Worm (Caenorhabditis elegans): Measurements from ENCODE around the gene Y50D4B.2.

Gene Y50D4B.2

DNA sequence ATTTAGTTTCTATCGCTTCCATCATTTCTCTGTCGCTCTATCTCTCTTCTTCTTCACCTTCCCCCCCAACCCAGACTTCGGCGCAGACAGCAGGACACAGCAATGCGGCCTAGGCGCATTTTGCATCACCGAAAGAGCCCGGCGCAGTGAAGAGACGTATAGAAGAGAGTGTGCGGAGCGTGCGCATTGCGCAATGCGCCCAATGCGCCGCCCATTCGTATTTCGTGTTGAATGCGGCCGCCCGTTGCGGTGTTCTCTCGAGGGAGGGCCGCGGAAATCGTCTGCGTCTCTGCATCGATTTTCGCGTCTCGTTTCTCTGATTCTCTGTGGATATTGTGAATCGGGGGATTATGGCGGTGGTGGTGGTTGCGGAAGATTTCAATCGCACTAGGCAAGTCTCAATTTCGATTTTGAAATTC lies 51.0 kb downstream of the Y50D4B.2 start (continued):
- TF ChIP-seq zip-11 (GFP tag; IDR thresholded peaks at IDR 0.05): no peak
- peak; percentile 23 for TF ChIP-seq ztf-7 (tag; optimal IDR thresholded peaks at IDR 0.05)
- peak; percentile 96 for TF ChIP-seq spr-1 (tag; optimal IDR thresholded peaks at IDR 0.05)
- peak; percentile 99 for TF ChIP-seq mep-1 (tag; optimal IDR thresholded peaks at IDR 0.05)
- TF ChIP-seq nhr-77 (tag; optimal IDR thresholded peaks at IDR 0.05): peak; percentile 97
- peak; percentile 97 for TF ChIP-seq nhr-42 (GFP tag; IDR thresholded peaks at IDR 0.05)
- peak; percentile 98 for TF ChIP-seq pha-4 (GFP tag; IDR thresholded peaks at IDR 0.05)
- TF ChIP-seq pha-4 (tag; optimal IDR thresholded peaks at IDR 0.05): no peak
- peak; percentile 1 for TF ChIP-seq ama-1 (optimal IDR thresholded peaks at IDR 0.05)
- peak; percentile 76 for TF ChIP-seq ces-1 (GFP tag; optimal IDR thresholded peaks at IDR 0.05)
- TF ChIP-seq zfp-3 (GFP tag; conservative IDR thresholded peaks at IDR 0.05): peak; percentile 99
- TF ChIP-seq ztf-11 (tag; optimal IDR thresholded peaks at IDR 0.05): no peak
- no peak for TF ChIP-seq F26F4.8 (GFP tag; conservative IDR thresholded peaks at IDR 0.05)
- peak; percentile 39 to 77; a peak in 1 of 4 replicates for TF ChIP-seq madf-5 (GFP tag; IDR thresholded peaks at IDR 0.05)
- TF ChIP-seq zfp-2 (tag; optimal IDR thresholded peaks at IDR 0.05): peak; percentile 86
- peak; percentile 99 for TF ChIP-seq T26A8.4 (GFP tag; IDR thresholded peaks at IDR 0.05)
- TF ChIP-seq zip-2 (tag; optimal IDR thresholded peaks at IDR 0.05): peak; percentile 86
- peak; percentile 83 for TF ChIP-seq ZK337.2 (GFP tag; IDR thresholded peaks at IDR 0.05)
- TF ChIP-seq F10B5.3 (tag; optimal IDR thresholded peaks at IDR 0.05): peak; percentile 92
- TF ChIP-seq set-16 (GFP tag; IDR thresholded peaks at IDR 0.05): peak; percentile 100
- TF ChIP-seq tag-97 (GFP tag; IDR thresholded peaks at IDR 0.05): no peak
- peak; percentile 100 for TF ChIP-seq saeg-2 (GFP tag; IDR thresholded peaks at IDR 0.05)
- peak; percentile 98 for TF ChIP-seq fkh-10 (GFP tag; optimal IDR thresholded peaks at IDR 0.05)
- no peak for TF ChIP-seq cey-2 (tag; optimal IDR thresholded peaks at IDR 0.05; ENCODE audit: borderline replicate concordance, insufficient read depth)
- TF ChIP-seq lin-15B (tag; optimal IDR thresholded peaks at IDR 0.05): no peak
- TF ChIP-seq Y105C5A.15 (GFP tag; IDR thresholded peaks at IDR 0.05): 0 out of 2 replicates have a peak, but pooled peaks have one; percentile 8
- peak; percentile 99 for TF ChIP-seq tra-1 (GFP tag; IDR thresholded peaks at IDR 0.05)
- TF ChIP-seq ceh-20 (GFP tag; IDR thresholded peaks at IDR 0.05): peak; percentile 99
- peak; percentile 90 for TF ChIP-seq ceh-28 (tag; optimal IDR thresholded peaks at IDR 0.05)
- TF ChIP-seq daf-16 (GFP tag; optimal IDR thresholded peaks at IDR 0.05): peak; percentile 93 to 98
- peak; percentile 80 for TF ChIP-seq daf-16 (tag; optimal IDR thresholded peaks at IDR 0.05)
- no peak for TF ChIP-seq F49E8.2 (tag; optimal IDR thresholded peaks at IDR 0.05; ENCODE audit: borderline replicate concordance)
- peak; percentile 95 for TF ChIP-seq D1046.2 (GFP tag; IDR thresholded peaks at IDR 0.05)
- peak; percentile 96 for TF ChIP-seq mdl-1 (tag; optimal IDR thresholded peaks at IDR 0.05)
- peak; percentile 98 for TF ChIP-seq dmd-9 (GFP tag; IDR thresholded peaks at IDR 0.05)
- peak; percentile 95 for TF ChIP-seq php-3 (GFP tag; IDR thresholded peaks at IDR 0.05)
- TF ChIP-seq egl-43 (GFP tag; IDR thresholded peaks at IDR 0.05): peak; percentile 100
- peak; percentile 3 for TF ChIP-seq lin-39 (tag; optimal IDR thresholded peaks at IDR 0.05)
- TF ChIP-seq nhr-11 (tag; optimal IDR thresholded peaks at IDR 0.05): peak; percentile 99
- peak; percentile 80 for TF ChIP-seq Y5F2A.4 (GFP tag; optimal IDR thresholded peaks at IDR 0.05)
- TF ChIP-seq fos-1 (tag; optimal IDR thresholded peaks at IDR 0.05): peak; percentile 63
- TF ChIP-seq mes-2 (tag; optimal IDR thresholded peaks at IDR 0.05; ENCODE audit: poor library complexity, severe bottlenecking): peak; percentile 73
- peak; percentile 90 for TF ChIP-seq nhr-6 (tag; optimal IDR thresholded peaks at IDR 0.05)
- TF ChIP-seq ceh-82 (tag; optimal IDR thresholded peaks at IDR 0.05): no peak
- no peak for TF ChIP-seq nhr-111 (GFP tag; optimal IDR thresholded peaks at IDR 0.05)
- TF ChIP-seq R02D3.7 (tag; optimal IDR thresholded peaks at IDR 0.05): no peak
- peak; percentile 98 for TF ChIP-seq F37D6.2 (tag; optimal IDR thresholded peaks at IDR 0.05)
- peak; percentile 98 for TF ChIP-seq vab-7 (GFP tag; IDR thresholded peaks at IDR 0.05)
- peak; percentile 45 for TF ChIP-seq nhr-25 (tag; optimal IDR thresholded peaks at IDR 0.05; ENCODE audit: borderline replicate concordance, insufficient read depth)
- no peak for TF ChIP-seq aly-2 (tag; optimal IDR thresholded peaks at IDR 0.05)
- TF ChIP-seq pqm-1 (tag; optimal IDR thresholded peaks at IDR 0.05): peak; percentile 71
- peak; percentile 100 for TF ChIP-seq madf-9 (GFP tag; conservative IDR thresholded peaks at IDR 0.05)

Data from whole organism, L4 larva.